Fruit fly (Drosophila melanogaster): ENCODE measurements around the gene chinmo.

dm6 chr2L:1620797-1621196, 30.3 kb upstream of the chinmo start:
- no peak for TF ChIP-seq CG14711 (tag; optimal IDR thresholded peaks at IDR 0.05)
- TF ChIP-seq bab1 (GFP tag; optimal IDR thresholded peaks at IDR 0.05): no peak
- no peak for TF ChIP-seq cnc (optimal IDR thresholded peaks at IDR 0.05)
